Worm (Caenorhabditis elegans): ENCODE measurements around the gene snrp-40.1.
A peak's percentile ranks its signal among the peaks of the same experiment; 100 is the strongest.

snrp-40.1 gene

ce11 chrX:11340478-11340877 is 40.9 kb upstream of the snrp-40.1 start:
- TF ChIP-seq nhr-76 (tag; optimal IDR thresholded peaks at IDR 0.05) (no peak), snpc-4 (tag; optimal IDR thresholded peaks at IDR 0.05) (no peak), ZK337.2 (GFP tag; IDR thresholded peaks at IDR 0.05) (no peak), cey-2 (tag; optimal IDR thresholded peaks at IDR 0.05; ENCODE audit: borderline replicate concordance, insufficient read depth) (no peak), mxl-3 (GFP tag; optimal IDR thresholded peaks at IDR 0.05) (no peak), T26A8.4 (GFP tag; IDR thresholded peaks at IDR 0.05) (no peak), daf-19 (GFP tag; conservative IDR thresholded peaks at IDR 0.05) (no peak), nhr-10 (tag; optimal IDR thresholded peaks at IDR 0.05) (no peak), php-3 (GFP tag; IDR thresholded peaks at IDR 0.05) (no peak), egl-27 (tag; optimal IDR thresholded peaks at IDR 0.05) (no peak), F26F4.8 (GFP tag; conservative IDR thresholded peaks at IDR 0.05) (no peak), R02D3.7 (tag; optimal IDR thresholded peaks at IDR 0.05) (no peak), rbr-2 (tag; optimal IDR thresholded peaks at IDR 0.05) (no peak), lin-13 (GFP tag; optimal IDR thresholded peaks at IDR 0.05) (no peak), fkh-10 (GFP tag; optimal IDR thresholded peaks at IDR 0.05) (no peak), nhr-6 (tag; optimal IDR thresholded peaks at IDR 0.05) (no peak), nhr-41 (GFP tag; IDR thresholded peaks at IDR 0.05) (no peak), nhr-28 (tag; optimal IDR thresholded peaks at IDR 0.05) (peak; percentile 78), F37D6.2 (tag; optimal IDR thresholded peaks at IDR 0.05) (no peak), attf-4 (tag; optimal IDR thresholded peaks at IDR 0.05) (no peak), skn-1 (tag; optimal IDR thresholded peaks at IDR 0.05) (no peak), duxl-1 (tag; optimal IDR thresholded peaks at IDR 0.05; ENCODE audit: poor library complexity) (no peak), ztf-7 (tag; optimal IDR thresholded peaks at IDR 0.05) (no peak), lim-7 (GFP tag; IDR thresholded peaks at IDR 0.05) (no peak), lin-15B (tag; optimal IDR thresholded peaks at IDR 0.05) (no peak), ztf-11 (tag; optimal IDR thresholded peaks at IDR 0.05) (no peak), lin-1 (GFP tag; IDR thresholded peaks at IDR 0.05) (no peak), lin-39 (tag; optimal IDR thresholded peaks at IDR 0.05) (no peak), ceh-20 (GFP tag; IDR thresholded peaks at IDR 0.05) (no peak), dmd-9 (GFP tag; IDR thresholded peaks at IDR 0.05) (no peak), dve-1 (tag; optimal IDR thresholded peaks at IDR 0.05; ENCODE audit: insufficient read depth) (peak; percentile 56), ama-1 (optimal IDR thresholded peaks at IDR 0.05) (no peak), set-16 (GFP tag; IDR thresholded peaks at IDR 0.05) (no peak), pha-4 (GFP tag; IDR thresholded peaks at IDR 0.05) (0 out of 2 replicates have a peak, but pooled peaks have one; percentile 18), pha-4 (tag; optimal IDR thresholded peaks at IDR 0.05) (no peak), daf-8 (GFP tag; IDR thresholded peaks at IDR 0.05) (no peak), F44E2.7 (GFP tag; IDR thresholded peaks at IDR 0.05) (no peak), nhr-77 (tag; optimal IDR thresholded peaks at IDR 0.05) (peak; percentile 63), aha-1 (tag) (no peak), hmg-1.1 (GFP tag; IDR thresholded peaks at IDR 0.05) (no peak), mdl-1 (tag; optimal IDR thresholded peaks at IDR 0.05) (peak in 1 of 2 experiments; percentile 19), lsy-2 (tag; optimal IDR thresholded peaks at IDR 0.05) (no peak), ctbp-1 (GFP tag; IDR thresholded peaks at IDR 0.05) (no peak), ceh-28 (tag; optimal IDR thresholded peaks at IDR 0.05) (no peak), unc-62 (GFP tag; optimal IDR thresholded peaks at IDR 0.05 in 1 of 2) (no peak), unc-62 (tag; optimal IDR thresholded peaks at IDR 0.05) (no peak), madf-9 (GFP tag; conservative IDR thresholded peaks at IDR 0.05) (no peak), hlh-30 (tag; optimal IDR thresholded peaks at IDR 0.05; ENCODE audit: insufficient read depth) (peak; percentile 37), zip-2 (tag; optimal IDR thresholded peaks at IDR 0.05) (no peak), pqm-1 (tag; optimal IDR thresholded peaks at IDR 0.05) (peak; percentile 40), mes-2 (tag; optimal IDR thresholded peaks at IDR 0.05; ENCODE audit: poor library complexity, severe bottlenecking) (no peak), sdz-12 (GFP tag; optimal IDR thresholded peaks at IDR 0.05) (no peak), egl-43 (GFP tag; IDR thresholded peaks at IDR 0.05) (no peak), dpl-1 (GFP tag; optimal IDR thresholded peaks at IDR 0.05) (no peak)

Data from whole organism, L4 larva.